Fruit fly (Drosophila melanogaster) whole organism, embryonic: Measurements from ENCODE around the gene mia.
A peak's percentile ranks its signal among the peaks of the same experiment; 100 is the strongest.

Experiments
- Bgb ChIP-seq: fragments of 200-800 bp; sonication (Bioruptor generic); IDR thresholded peaks from 2 replicates; pipeline ENCODE4 v1.3.6; 2022; ENCODE audit warnings: missing biosample characterization, missing genetic modification characterization; ENCODE audit not compliant: partially characterized antibody
- CG10321 ChIP-seq: fragments of 200-800 bp; sonication (Bioruptor generic); IDR thresholded peaks from 2 replicates; pipeline ENCODE4 v1.3.6; 2022; ENCODE audit warnings: missing biosample characterization, missing genetic modification characterization
- CG10543 ChIP-seq: fragments of 200-800 bp; sonication (Bioruptor generic); optimal IDR thresholded peaks from 3 replicates; lab custom pipeline; 2017; ENCODE audit warnings: missing biosample characterization, mild to moderate bottlenecking, missing genetic modification characterization, moderate library complexity
- CG11085 ChIP-seq: fragments of 200-800 bp; sonication (Bioruptor generic); IDR thresholded peaks from 2 replicates; pipeline ENCODE4 v1.3.6; 2022; ENCODE audit warnings: missing biosample characterization, missing genetic modification characterization
- CG11456 ChIP-seq: fragments of 200-800 bp; sonication (Bioruptor generic); IDR thresholded peaks from 3 replicates; pipeline ENCODE4 v1.3.6; 2022; ENCODE audit warnings: missing biosample characterization, missing genetic modification characterization
- CG12155 ChIP-seq: fragments of 200-800 bp; sonication (Bioruptor generic); optimal IDR thresholded peaks from 3 replicates; lab custom pipeline; 2016; ENCODE audit warnings: missing biosample characterization, missing genetic modification characterization
- CG12299 ChIP-seq: fragments of 200-800 bp; sonication (Bioruptor generic); optimal IDR thresholded peaks from 2 replicates; lab custom pipeline; 2018; ENCODE audit warnings: missing biosample characterization, mild to moderate bottlenecking, missing genetic modification characterization
- CG13123 ChIP-seq: fragments of 200-800 bp; sonication (Bioruptor generic); optimal IDR thresholded peaks from 2 replicates; lab custom pipeline; 2016; ENCODE audit warnings: missing biosample characterization, missing genetic modification characterization
- CG14860 ChIP-seq: fragments of 200-800 bp; sonication (Bioruptor generic); IDR thresholded peaks from 3 replicates; pipeline ENCODE4 v1.3.6; 2022; ENCODE audit warnings: missing biosample characterization, missing genetic modification characterization; ENCODE audit not compliant: partially characterized antibody
- CG1603 ChIP-seq: fragments of 200-800 bp; sonication (Bioruptor generic); optimal IDR thresholded peaks from 2 replicates; lab custom pipeline; 2019; ENCODE audit warnings: missing biosample characterization, mild to moderate bottlenecking, missing genetic modification characterization, moderate library complexity
- CG1647 ChIP-seq: fragments of 200-800 bp; sonication (Bioruptor generic); optimal IDR thresholded peaks from 3 replicates; lab custom pipeline; 2016; ENCODE audit warnings: missing biosample characterization, missing genetic modification characterization
- CG17359 ChIP-seq: fragments of 200-800 bp; sonication (Bioruptor generic); optimal IDR thresholded peaks from 3 replicates; lab custom pipeline; 2018; ENCODE audit warnings: missing biosample characterization, mild to moderate bottlenecking, missing genetic modification characterization, moderate library complexity
- CG17385 ChIP-seq: fragments of 200-800 bp; sonication (Bioruptor generic); optimal IDR thresholded peaks from 3 replicates; lab custom pipeline; 2018; ENCODE audit warnings: missing biosample characterization, mild to moderate bottlenecking, missing genetic modification characterization
- CG17568 ChIP-seq: fragments of 200-800 bp; sonication (Bioruptor generic); optimal IDR thresholded peaks from 2 replicates; lab custom pipeline; 2018; ENCODE audit warnings: missing biosample characterization, mild to moderate bottlenecking, missing genetic modification characterization, moderate library complexity
- CG3726 ChIP-seq: fragments of 200-800 bp; sonication (Bioruptor generic); IDR thresholded peaks from 3 replicates; pipeline ENCODE4, ENCODE4 v1.3.6; 2022; ENCODE audit warnings: missing biosample characterization, missing genetic modification characterization
- CG4360 ChIP-seq: fragments of 200-800 bp; sonication (Bioruptor generic); IDR thresholded peaks from 2 replicates; pipeline ENCODE4 v1.3.6; 2022; ENCODE audit warnings: missing biosample characterization, missing genetic modification characterization
- CG4730 ChIP-seq: fragments of 200-800 bp; sonication (Bioruptor generic); IDR thresholded peaks from 2 replicates; pipeline ENCODE4 v1.3.6; 2022; ENCODE audit warnings: missing biosample characterization, missing genetic modification characterization
- CG5180 ChIP-seq: fragments of 200-800 bp; sonication (Bioruptor generic); optimal IDR thresholded peaks from 3 replicates; lab custom pipeline; 2017; ENCODE audit warnings: missing biosample characterization, missing genetic modification characterization, mild to moderate bottlenecking, moderate library complexity, missing genetic modification reagents
- CG6254 ChIP-seq: fragments of 200-800 bp; sonication (Bioruptor generic); optimal IDR thresholded peaks from 3 replicates; lab custom pipeline; 2017; ENCODE audit warnings: mild to moderate bottlenecking, missing biosample characterization, missing genetic modification reagents, missing genetic modification characterization
- CG7987 ChIP-seq: fragments of 200-800 bp; sonication (Bioruptor generic); optimal IDR thresholded peaks from 2 replicates; lab custom pipeline; 2018; ENCODE audit warnings: missing biosample characterization, mild to moderate bottlenecking, missing genetic modification characterization, moderate library complexity
- CG8290 ChIP-seq, 3 experiments: fragments of 200-800 bp; sonication (Bioruptor generic); optimal IDR thresholded peaks; 2 replicates each; lab custom pipeline; 2016 to 2019; ENCODE audit warnings: missing biosample characterization in 3 of 3, missing genetic modification characterization in 3 of 3, mild to moderate bottlenecking in 2 of 3, moderate library complexity in 1 of 3
- D ChIP-seq, 2 experiments: fragments of 200-800 bp in 1 of 2; fragments of >200 bp in 1 of 2; sonication (Bioruptor generic) in 1 of 2; optimal IDR thresholded peaks; 2 replicates in 1 of 2; 3 replicates in 1 of 2; lab custom pipeline; 2017; ENCODE audit warnings: mild to moderate bottlenecking in 1 of 2, missing biosample characterization in 1 of 2, missing genetic modification characterization in 1 of 2, missing genetic modification reagents in 1 of 2
- E2f2 ChIP-seq: fragments of 200-800 bp; sonication (Bioruptor generic); IDR thresholded peaks from 2 replicates; pipeline ENCODE4 v1.3.6; 2022; ENCODE audit warnings: missing biosample characterization, missing genetic modification characterization
- Elba2 ChIP-seq: fragments of 200-800 bp; sonication (Bioruptor generic); optimal IDR thresholded peaks from 3 replicates; lab custom pipeline; 2016; ENCODE audit warnings: missing biosample characterization, missing genetic modification characterization
- GATAe ChIP-seq: fragments of 200-800 bp; sonication (Bioruptor generic); conservative IDR thresholded peaks from 2 replicates; pipeline ENCODE4 v1.3.6; 2022; ENCODE audit warnings: missing biosample characterization, missing genetic modification characterization
- H2.0 ChIP-seq: fragments of 200-800 bp; sonication (Bioruptor generic); IDR thresholded peaks from 2 replicates; pipeline ENCODE4 v1.3.6; 2022; ENCODE audit warnings: missing biosample characterization, missing genetic modification characterization
- HLHmδ ChIP-seq: fragments of 200-800 bp; sonication (Bioruptor generic); optimal IDR thresholded peaks from 2 replicates; lab custom pipeline; 2018; ENCODE audit warnings: missing biosample characterization, mild to moderate bottlenecking, missing genetic modification characterization, moderate library complexity
- Hr39 ChIP-seq: fragments of >200 bp; optimal IDR thresholded peaks from 2 replicates; lab custom pipeline; 2017
- Med ChIP-seq: fragments of 200-800 bp; sonication (Bioruptor generic); peaks from one replicate; lab custom pipeline; 2016; ENCODE audit warnings: missing biosample characterization, missing genetic modification characterization, mild to moderate bottlenecking, inconsistent platforms, moderate library complexity
- Meics ChIP-seq: fragments of 200-800 bp; sonication (Bioruptor generic); optimal IDR thresholded peaks from 2 replicates; lab custom pipeline; 2017; ENCODE audit warnings: missing biosample characterization, mild to moderate bottlenecking, missing genetic modification characterization
- NC2α ChIP-seq: fragments of 200-800 bp; sonication (Bioruptor generic); optimal IDR thresholded peaks from 2 replicates; lab custom pipeline; 2016; ENCODE audit warnings: missing biosample characterization, missing genetic modification characterization
- Nf-YC ChIP-seq: fragments of 200-800 bp; optimal IDR thresholded peaks from 3 replicates; lab custom pipeline; 2019; ENCODE audit warnings: missing biosample characterization, mild to moderate bottlenecking, missing genetic modification characterization, moderate library complexity
- Ravus ChIP-seq: fragments of 200-800 bp; sonication (Bioruptor generic); IDR thresholded peaks from 2 replicates; pipeline ENCODE4 v1.3.6; 2022; ENCODE audit warnings: missing biosample characterization, missing genetic modification characterization
- Spps ChIP-seq: fragments of 200-800 bp; sonication (Bioruptor generic); optimal IDR thresholded peaks from 2 replicates; lab custom pipeline; 2018; ENCODE audit warnings: missing biosample characterization, mild to moderate bottlenecking, missing genetic modification characterization
- aop ChIP-seq: fragments of 200-800 bp; sonication (Bioruptor generic); IDR thresholded peaks from 2 replicates; pipeline ENCODE4 v1.3.6; 2022; ENCODE audit warnings: missing biosample characterization, missing genetic modification characterization
- bsh ChIP-seq, 2 experiments: fragments of 200-800 bp; sonication (Bioruptor generic); optimal IDR thresholded peaks; 2 replicates each; lab custom pipeline; 2017 to 2018; ENCODE audit warnings: mild to moderate bottlenecking in 2 of 2, missing biosample characterization in 2 of 2, missing genetic modification characterization in 2 of 2, moderate library complexity in 1 of 2
- croc ChIP-seq: fragments of 200-800 bp; sonication (Bioruptor generic); conservative IDR thresholded peaks from 3 replicates; pipeline ENCODE4 v1.3.6; 2022; ENCODE audit warnings: missing biosample characterization, missing genetic modification characterization
- en ChIP-seq: fragments of 200-800 bp; sonication (Bioruptor generic); optimal IDR thresholded peaks from 2 replicates; lab custom pipeline; 2016; ENCODE audit warnings: missing biosample characterization, missing genetic modification characterization
- fd96Cb ChIP-seq: fragments of 200-800 bp; sonication (Bioruptor generic); optimal IDR thresholded peaks from 2 replicates; lab custom pipeline; 2018; ENCODE audit warnings: missing biosample characterization, mild to moderate bottlenecking, missing genetic modification characterization, moderate library complexity
- fu2 ChIP-seq: fragments of 200-800 bp; sonication (Bioruptor generic); optimal IDR thresholded peaks from 2 replicates; lab custom pipeline; 2016; ENCODE audit warnings: missing biosample characterization, missing genetic modification characterization
- insv ChIP-seq, 2 experiments: fragments of 200-800 bp; sonication (Bioruptor generic); optimal IDR thresholded peaks; 3 replicates each; lab custom pipeline; 2016 to 2018; ENCODE audit warnings: missing biosample characterization in 2 of 2, missing genetic modification characterization in 2 of 2
- knrl ChIP-seq: fragments of 200-800 bp; sonication (Bioruptor generic); IDR thresholded peaks from 3 replicates; pipeline ENCODE4 v1.3.6; 2022; ENCODE audit warnings: missing biosample characterization, missing genetic modification characterization; ENCODE audit not compliant: partially characterized antibody
- lbe ChIP-seq: fragments of 200-800 bp; sonication (Bioruptor generic); optimal IDR thresholded peaks from 2 replicates; lab custom pipeline; 2016; ENCODE audit warnings: missing biosample characterization, mild to moderate bottlenecking, missing genetic modification characterization
- lov ChIP-seq, 2 experiments: fragments of 200-800 bp in 1 of 2; fragments of >200 bp in 1 of 2; sonication (Bioruptor generic) in 1 of 2; IDR thresholded peaks in 1 of 2; optimal IDR thresholded peaks in 1 of 2; 2 replicates in 1 of 2; 3 replicates in 1 of 2; pipeline versions ENCODE4 v1.3.6 to Lab custom; 2017 to 2022; ENCODE audit warnings: missing biosample characterization in 1 of 2, missing genetic modification characterization in 1 of 2
- nerfin-2 ChIP-seq: fragments of 200-800 bp; sonication (Bioruptor generic); IDR thresholded peaks from 2 replicates; pipeline ENCODE4 v1.3.6; 2022; ENCODE audit warnings: missing biosample characterization, missing genetic modification characterization; ENCODE audit not compliant: partially characterized antibody
- nom ChIP-seq: fragments of 200-800 bp; sonication (Bioruptor generic); optimal IDR thresholded peaks from 2 replicates; lab custom pipeline; 2017; ENCODE audit warnings: missing biosample characterization, missing genetic modification characterization, mild to moderate bottlenecking, moderate library complexity, missing genetic modification reagents
- ranshi ChIP-seq: fragments of 200-800 bp; sonication (Bioruptor generic); IDR thresholded peaks from 2 replicates; pipeline ENCODE4 v1.3.6; 2022; ENCODE audit warnings: missing biosample characterization, missing genetic modification characterization
- schlank ChIP-seq: fragments of 200-800 bp; sonication (Bioruptor generic); optimal IDR thresholded peaks from 2 replicates; lab custom pipeline; 2018; ENCODE audit warnings: missing biosample characterization, mild to moderate bottlenecking, missing genetic modification characterization

The mia gene

dm6 chr3R:5564775-5565190, 13.8 kb upstream of the mia start, which contains the start of the genes CG14671 and CG12746 (continued):
- TF ChIP-seq insv (GFP tag; optimal IDR thresholded peaks at IDR 0.05; lab: Kevin White, UChicago) = peak in 1 of 2 experiments; percentile 94
- peak; percentile 36; the same call in 1 of the 2 replicates for TF ChIP-seq nerfin-2
- no peak for TF ChIP-seq CG10321 (GFP tag; lab: Robert Waterston, UW)
- no peak for TF ChIP-seq CG5180 (GFP tag; lab: Kevin White, UChicago)
- TF ChIP-seq CG12299 (tag; lab: Kevin White, UChicago) = peak; percentile 22
- no peak for TF ChIP-seq D (optimal IDR thresholded peaks at IDR 0.05; lab: Kevin White, UChicago)
- no peak for TF ChIP-seq D (GFP tag; optimal IDR thresholded peaks at IDR 0.05; lab: Kevin White, UChicago)
- TF ChIP-seq fu2 (GFP tag; lab: Kevin White, UChicago) = no peak
- no peak for TF ChIP-seq croc
- TF ChIP-seq Ravus (GFP tag; lab: Robert Waterston, UW) = no peak
- TF ChIP-seq lbe = no peak
- peak; percentile 38 for TF ChIP-seq CG1603 (tag; lab: Kevin White, UChicago)
- no peak for TF ChIP-seq aop
- TF ChIP-seq CG8290 (GFP tag; optimal IDR thresholded peaks at IDR 0.05; lab: Kevin White, UChicago) = no peak
- no peak for TF ChIP-seq CG8290 (tag; optimal IDR thresholded peaks at IDR 0.05; lab: Kevin White, UChicago)
- TF ChIP-seq GATAe (GFP tag; lab: Robert Waterston, UW) = no peak
- TF ChIP-seq CG17359 (tag; lab: Kevin White, UChicago) = no peak
- no peak for TF ChIP-seq schlank (tag; lab: Kevin White, UChicago)
- no peak for TF ChIP-seq CG13123 (GFP tag; lab: Kevin White, UChicago)
- TF ChIP-seq knrl (GFP tag; lab: Robert Waterston, UW) = 0 out of 3 replicates have a peak, but pooled peaks have one; percentile 9
- no peak for TF ChIP-seq CG6254 (GFP tag; lab: Kevin White, UChicago)
- TF ChIP-seq HLHmδ (GFP tag; lab: Kevin White, UChicago) = no peak
- no peak for TF ChIP-seq CG4730 (GFP tag; lab: Robert Waterston, UW)
- no peak for TF ChIP-seq CG17385
- TF ChIP-seq CG12155 (GFP tag; lab: Kevin White, UChicago) = no peak
- TF ChIP-seq ranshi (GFP tag; lab: Robert Waterston, UW) = no peak
- no peak for TF ChIP-seq CG7987 (GFP tag; lab: Kevin White, UChicago)
- peak; percentile 66 for TF ChIP-seq Nf-YC (tag; lab: Kevin White, UChicago)
- TF ChIP-seq en = no peak
- TF ChIP-seq H2.0 (GFP tag; lab: Robert Waterston, UW) = no peak
- no peak for TF ChIP-seq Med (GFP tag; lab: Kevin White, UChicago)
- no peak for TF ChIP-seq CG3726
- peak; percentile 71 for TF ChIP-seq E2f2 (GFP tag; lab: Robert Waterston, UW)
- TF ChIP-seq CG10543 (GFP tag; lab: Kevin White, UChicago) = no peak
- TF ChIP-seq Hr39 (lab: Kevin White, UChicago) = no peak
- TF ChIP-seq CG1647 (GFP tag; lab: Kevin White, UChicago) = no peak
- no peak for TF ChIP-seq CG17568 (GFP tag; lab: Kevin White, UChicago)
- peak; percentile 48 for TF ChIP-seq CG4360 (GFP tag; lab: Robert Waterston, UW)
- TF ChIP-seq lov (optimal IDR thresholded peaks at IDR 0.05; lab: Kevin White, UChicago) = no peak
- no peak for TF ChIP-seq lov (GFP tag; IDR thresholded peaks at IDR 0.05; lab: Robert Waterston, UW)
- peak; percentile 7 for TF ChIP-seq Elba2
- TF ChIP-seq CG11085 (GFP tag; lab: Robert Waterston, UW) = no peak
- TF ChIP-seq Spps (tag; lab: Kevin White, UChicago) = no peak
- no peak for TF ChIP-seq CG14860 (GFP tag; lab: Robert Waterston, UW)
- peak; percentile 4 for TF ChIP-seq nom (GFP tag; lab: Kevin White, UChicago)
- TF ChIP-seq Bgb (GFP tag; lab: Robert Waterston, UW) = peak; percentile 20; the same call in 1 of the 2 replicates
- no peak for TF ChIP-seq NC2α (GFP tag; lab: Kevin White, UChicago)
- TF ChIP-seq fd96Cb = no peak
- TF ChIP-seq bsh (GFP tag; optimal IDR thresholded peaks at IDR 0.05; lab: Kevin White, UChicago) = no peak
- TF ChIP-seq Meics (GFP tag; lab: Kevin White, UChicago) = no peak
- no peak for TF ChIP-seq CG11456 (GFP tag; lab: Robert Waterston, UW)
